Worm (Caenorhabditis elegans) whole organism, late embryonic: Measurements from ENCODE around the gene pals-40.

Source experiments
- C08G9.2 ChIP-seq: sonication (generic microtip); optimal IDR thresholded peaks from 2 replicates; lab custom pipeline; 2016; ENCODE audit warnings: mild to moderate bottlenecking, missing genetic modification characterization, moderate library complexity, missing compliant biosample characterization
- F13H6.1 ChIP-seq: sonication (generic microtip); optimal IDR thresholded peaks from 2 replicates; lab custom pipeline; 2016; ENCODE audit warnings: missing genetic modification characterization, missing compliant biosample characterization
- Y22D7AL.16 ChIP-seq: sonication (generic microtip); optimal IDR thresholded peaks from 2 replicates; lab custom pipeline; 2016; ENCODE audit warnings: missing genetic modification characterization, missing compliant biosample characterization
- ahr-1 ChIP-seq: sonication (generic microtip); optimal IDR thresholded peaks from 2 replicates; lab custom pipeline; 2016; ENCODE audit warnings: missing genetic modification characterization, missing compliant biosample characterization
- ama-1 ChIP-seq: fragments of 150-350 bp; optimal IDR thresholded peaks from 2 replicates; lab custom pipeline; 2014
- ceh-14 ChIP-seq: sonication (generic microtip); optimal IDR thresholded peaks from 2 replicates; lab custom pipeline; 2016; ENCODE audit warnings: missing genotype, missing genetic modification characterization, missing compliant biosample characterization
- ceh-18 ChIP-seq: sonication (generic microtip); optimal IDR thresholded peaks from 2 replicates; lab custom pipeline; 2016; ENCODE audit warnings: missing genetic modification characterization, missing compliant biosample characterization
- ceh-30 ChIP-seq: fragments of 150-350 bp; optimal IDR thresholded peaks from 2 replicates; lab custom pipeline; 2014; ENCODE audit warnings: missing biosample characterization, missing genetic modification characterization
- ceh-31 ChIP-seq: sonication (generic microtip); optimal IDR thresholded peaks from 2 replicates; lab custom pipeline; 2016; ENCODE audit warnings: missing genetic modification characterization, missing compliant biosample characterization
- ceh-34 ChIP-seq: sonication (generic microtip); optimal IDR thresholded peaks from 2 replicates; lab custom pipeline; 2016; ENCODE audit warnings: mild to moderate bottlenecking, missing genetic modification characterization, missing compliant biosample characterization
- ceh-48 ChIP-seq: sonication (generic microtip); optimal IDR thresholded peaks from 2 replicates; lab custom pipeline; 2016; ENCODE audit warnings: missing genetic modification characterization, inconsistent platforms, missing compliant biosample characterization
- ceh-6 ChIP-seq: fragments of 200-800 bp; sonication (Bioruptor generic); optimal IDR thresholded peaks from 2 replicates; lab custom pipeline; 2018; ENCODE audit warnings: mild to moderate bottlenecking, missing genetic modification characterization, missing compliant biosample characterization
- ceh-9 ChIP-seq: sonication (generic microtip); optimal IDR thresholded peaks from 2 replicates; lab custom pipeline; 2016; ENCODE audit warnings: mild to moderate bottlenecking, missing genetic modification characterization, inconsistent platforms, missing compliant biosample characterization
- dve-1 ChIP-seq: sonication (generic microtip); optimal IDR thresholded peaks from 2 replicates; lab custom pipeline; 2017; ENCODE audit warnings: antibody characterized with exemption, mild to moderate bottlenecking, missing genetic modification characterization, missing compliant biosample characterization
- elt-2 ChIP-seq: sonication (generic microtip); optimal IDR thresholded peaks from 2 replicates; lab custom pipeline; 2016; ENCODE audit warnings: missing genetic modification reagents, missing genetic modification characterization, missing compliant biosample characterization
- elt-4 ChIP-seq: sonication (generic microtip); optimal IDR thresholded peaks from 2 replicates; lab custom pipeline; 2016; ENCODE audit warnings: missing genetic modification characterization, missing compliant biosample characterization
- ets-4 ChIP-seq: sonication (generic microtip); optimal IDR thresholded peaks from 2 replicates; lab custom pipeline; 2016; ENCODE audit warnings: missing genetic modification characterization, missing compliant biosample characterization
- eyg-1 ChIP-seq: sonication (generic microtip); optimal IDR thresholded peaks from 2 replicates; lab custom pipeline; 2016; ENCODE audit warnings: missing genotype, missing genetic modification characterization, missing compliant biosample characterization
- fax-1 ChIP-seq: sonication (generic microtip); optimal IDR thresholded peaks from 2 replicates; lab custom pipeline; 2016; ENCODE audit warnings: missing genotype, missing genetic modification characterization, missing compliant biosample characterization
- fkh-10 ChIP-seq: fragments of 150-350 bp; optimal IDR thresholded peaks from 2 replicates; lab custom pipeline; 2014; ENCODE audit warnings: missing biosample characterization, missing genetic modification reagents, missing genetic modification characterization
- fkh-6 ChIP-seq: sonication (generic microtip); optimal IDR thresholded peaks from 2 replicates; lab custom pipeline; 2016; ENCODE audit warnings: missing genetic modification characterization, missing compliant biosample characterization
- hlh-13 ChIP-seq: fragments of 200-800 bp; sonication (Bioruptor generic); optimal IDR thresholded peaks from 2 replicates; lab custom pipeline; 2018; ENCODE audit warnings: mild to moderate bottlenecking, missing genetic modification characterization, missing compliant biosample characterization
- hlh-15 ChIP-seq: sonication (generic microtip); optimal IDR thresholded peaks from 2 replicates; lab custom pipeline; 2016; ENCODE audit warnings: missing genetic modification characterization, missing compliant biosample characterization
- hlh-30 ChIP-seq: sonication (generic microtip); optimal IDR thresholded peaks from 2 replicates; lab custom pipeline; 2017; ENCODE audit warnings: antibody characterized with exemption, missing genetic modification characterization, missing compliant biosample characterization; ENCODE audit not compliant: insufficient read depth
- hlh-6 ChIP-seq: sonication (generic microtip); optimal IDR thresholded peaks from 2 replicates; lab custom pipeline; 2016; ENCODE audit warnings: missing genotype, missing genetic modification characterization, missing compliant biosample characterization
- hlh-8 ChIP-seq: sonication (generic microtip); optimal IDR thresholded peaks from 2 replicates; lab custom pipeline; 2016; ENCODE audit warnings: missing genotype, missing genetic modification characterization, missing compliant biosample characterization
- lin-11 ChIP-seq: fragments of 200-800 bp; sonication (Bioruptor generic); optimal IDR thresholded peaks from 2 replicates; lab custom pipeline; 2018; ENCODE audit warnings: mild to moderate bottlenecking, missing genetic modification characterization, missing compliant biosample characterization
- nfya-1 ChIP-seq: sonication (generic microtip); optimal IDR thresholded peaks from 2 replicates; lab custom pipeline; 2017; ENCODE audit warnings: missing genetic modification characterization, mild to moderate bottlenecking, missing compliant biosample characterization, antibody characterized with exemption, moderate library complexity
- nhr-11 ChIP-seq: fragments of 150-350 bp; optimal IDR thresholded peaks from 2 replicates; lab custom pipeline; 2014; ENCODE audit warnings: missing biosample characterization, missing genetic modification characterization
- nhr-232 ChIP-seq: sonication (generic microtip); optimal IDR thresholded peaks from 2 replicates; lab custom pipeline; 2016; ENCODE audit warnings: missing genetic modification characterization, missing compliant biosample characterization
- npax-4 ChIP-seq: sonication (generic microtip); optimal IDR thresholded peaks from 2 replicates; lab custom pipeline; 2016; ENCODE audit warnings: missing genetic modification characterization, missing compliant biosample characterization
- pag-3 ChIP-seq: sonication (generic microtip); optimal IDR thresholded peaks from 2 replicates; lab custom pipeline; 2016; ENCODE audit warnings: missing compliant biosample characterization, missing genetic modification characterization, borderline replicate concordance
- pat-9 ChIP-seq: fragments of 200-800 bp; sonication (Bioruptor generic); optimal IDR thresholded peaks from 2 replicates; lab custom pipeline; 2018; ENCODE audit warnings: mild to moderate bottlenecking, missing genetic modification characterization, moderate library complexity, missing compliant biosample characterization
- pha-2 ChIP-seq: sonication (generic microtip); optimal IDR thresholded peaks from 2 replicates; lab custom pipeline; 2017; ENCODE audit warnings: mild to moderate bottlenecking, missing genetic modification characterization, missing compliant biosample characterization
- pqm-1 ChIP-seq: sonication (generic microtip); optimal IDR thresholded peaks from 2 replicates; lab custom pipeline; 2016; ENCODE audit warnings: missing genetic modification characterization, missing compliant biosample characterization
- pros-1 ChIP-seq: fragments of 150-350 bp; optimal IDR thresholded peaks from 2 replicates; lab custom pipeline; 2014; ENCODE audit warnings: missing biosample characterization, missing genetic modification reagents, missing genetic modification characterization
- rnt-1 ChIP-seq: sonication (generic microtip); optimal IDR thresholded peaks from 2 replicates; lab custom pipeline; 2016; ENCODE audit warnings: missing genetic modification characterization, missing compliant biosample characterization
- sdc-2 ChIP-seq: sonication (generic microtip); optimal IDR thresholded peaks from 2 replicates; lab custom pipeline; 2016; ENCODE audit warnings: missing genotype, missing genetic modification characterization, missing compliant biosample characterization
- sox-2 ChIP-seq: fragments of 200-800 bp; sonication (Bioruptor generic); IDR thresholded peaks from 2 replicates; pipeline ENCODE4 v1.3.6; 2022; ENCODE audit warnings: missing genetic modification reagents, missing genetic modification characterization, missing compliant biosample characterization
- sox-4 ChIP-seq: sonication (generic microtip); optimal IDR thresholded peaks from 2 replicates; lab custom pipeline; 2017; ENCODE audit warnings: mild to moderate bottlenecking, missing genetic modification characterization, inconsistent platforms, missing compliant biosample characterization
- syd-9 ChIP-seq: sonication (generic microtip); optimal IDR thresholded peaks from 2 replicates; lab custom pipeline; 2016; ENCODE audit warnings: mild to moderate bottlenecking, missing genetic modification characterization, moderate library complexity, missing compliant biosample characterization
- tbx-2 ChIP-seq: sonication (generic microtip); optimal IDR thresholded peaks from 2 replicates; lab custom pipeline; 2016; ENCODE audit warnings: missing genetic modification characterization, missing compliant biosample characterization
- tbx-7 ChIP-seq: sonication (generic microtip); optimal IDR thresholded peaks from 2 replicates; lab custom pipeline; 2016; ENCODE audit warnings: missing genotype, missing genetic modification characterization, missing compliant biosample characterization
- unc-55 ChIP-seq: sonication (generic microtip); optimal IDR thresholded peaks from 2 replicates; lab custom pipeline; 2017; ENCODE audit warnings: missing biosample characterization, missing genetic modification reagents, missing genetic modification characterization
- unc-86 ChIP-seq: sonication (generic microtip); optimal IDR thresholded peaks from 2 replicates; lab custom pipeline; 2016; ENCODE audit warnings: missing genetic modification characterization, missing compliant biosample characterization
- zip-5 ChIP-seq: sonication (generic microtip); optimal IDR thresholded peaks from 2 replicates; lab custom pipeline; 2016; ENCODE audit warnings: missing genetic modification characterization, missing compliant biosample characterization
- ztf-16 ChIP-seq: sonication (generic microtip); optimal IDR thresholded peaks from 2 replicates; lab custom pipeline; 2017; ENCODE audit warnings: missing genetic modification characterization, missing compliant biosample characterization

pals-40 gene

DNA sequence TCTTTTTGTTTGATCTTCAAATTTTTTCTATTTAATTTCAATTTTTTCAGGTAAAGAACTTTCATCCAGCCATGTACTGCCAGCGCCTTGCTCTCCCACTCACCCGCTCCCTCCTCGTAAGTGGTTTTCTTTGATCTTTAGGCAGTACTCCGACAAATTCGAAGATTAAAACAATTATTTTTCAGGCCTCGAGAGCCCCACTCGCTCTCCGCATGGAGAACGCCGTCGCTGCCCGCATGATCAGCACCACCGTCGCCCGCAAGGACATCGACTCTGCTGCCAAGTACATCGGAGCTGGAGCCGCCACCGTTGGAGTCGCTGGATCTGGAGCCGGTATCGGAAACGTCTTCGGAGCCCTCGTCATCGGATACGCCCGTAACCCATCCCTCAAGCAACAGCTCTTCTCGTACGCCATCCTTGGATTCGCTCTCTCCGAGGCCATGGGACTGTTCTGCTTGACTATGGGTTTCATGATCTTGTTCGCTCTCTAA lies 41.4 kb upstream of the pals-40 start, which contains the start of gene Y82E9BR.3:
Gene Y82E9BR.3, plus strand, starts transcription at position 51 of the 491 bp plus-strand sequence.
- no peak for TF ChIP-seq tbx-7 (tag; lab: Kevin White, UChicago)
- no peak for TF ChIP-seq ztf-16 (tag; lab: Kevin White, UChicago)
- TF ChIP-seq Y22D7AL.16 = no peak
- no peak for TF ChIP-seq ets-4 (tag; lab: Kevin White, UChicago)
- TF ChIP-seq, all 69 proteins: peak for 0

- peak; percentile 13 for TF ChIP-seq C08G9.2 (tag; lab: Kevin White, UChicago)
- no peak for TF ChIP-seq elt-4 (tag; lab: Kevin White, UChicago)
- peak; percentile 96 for TF ChIP-seq nfya-1
- TF ChIP-seq hlh-30 (tag; lab: Kevin White, UChicago) = peak; percentile 59
- TF ChIP-seq ceh-31 = peak; percentile 30
- peak; percentile 77 for TF ChIP-seq ceh-18 (tag; lab: Kevin White, UChicago)
- TF ChIP-seq dve-1 (tag; lab: Kevin White, UChicago) = peak; percentile 41
- no peak for TF ChIP-seq npax-4 (tag; lab: Kevin White, UChicago)
- no peak for TF ChIP-seq unc-86 (tag; lab: Kevin White, UChicago)
- TF ChIP-seq elt-2 (tag; lab: Kevin White, UChicago) = peak; percentile 28
- peak; percentile 64 for TF ChIP-seq ceh-48
- peak; percentile 55 for TF ChIP-seq tbx-2 (tag; lab: Kevin White, UChicago)
- TF ChIP-seq unc-55 = peak; percentile 7
- TF ChIP-seq pag-3 (tag; lab: Kevin White, UChicago) = peak; percentile 6
- peak; percentile 18 for TF ChIP-seq syd-9 (tag; lab: Kevin White, UChicago)
- TF ChIP-seq F13H6.1 (tag; lab: Kevin White, UChicago) = peak; percentile 19
These were observed 40.9 kb upstream of the pals-40 start for ce11 chrIII:1418709-1419108.

DNA sequence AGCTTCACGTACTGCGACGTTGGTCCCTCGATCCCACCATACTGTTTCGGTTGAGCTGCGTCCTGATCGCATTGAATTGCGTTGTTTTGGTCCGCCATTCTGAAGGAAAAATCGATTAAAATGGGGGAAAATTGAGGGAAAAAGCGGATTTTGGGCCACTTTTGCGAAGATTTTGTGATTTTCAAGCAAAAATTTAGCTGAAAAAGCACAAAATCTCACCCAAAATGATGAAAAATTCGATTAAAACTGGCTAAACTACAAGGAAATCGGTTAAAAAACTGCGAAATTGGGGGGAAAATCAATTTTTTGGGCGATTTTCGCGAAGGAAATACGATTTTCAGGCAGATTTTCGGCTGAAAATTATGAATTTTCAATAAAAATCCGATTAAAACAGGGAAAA lies 39.3 kb upstream of the pals-40 start, which contains the start of gene elc-1:
Gene elc-1, minus strand, starts transcription at position 101 of the 400 bp plus-strand sequence.
- TF ChIP-seq pha-2 (tag; lab: Kevin White, UChicago) = no peak
- no peak for TF ChIP-seq nhr-11
- no peak for TF ChIP-seq rnt-1 (tag; lab: Kevin White, UChicago)
- TF ChIP-seq ahr-1 = no peak
- no peak for TF ChIP-seq nhr-232 (tag; lab: Kevin White, UChicago)
- no peak for TF ChIP-seq ama-1 (lab: Kevin White, UChicago)
- TF ChIP-seq zip-5 (tag; lab: Kevin White, UChicago) = no peak
- no peak for TF ChIP-seq ceh-14 (tag; lab: Kevin White, UChicago)
- TF ChIP-seq ceh-30 = no peak
- TF ChIP-seq hlh-13 (GFP tag; lab: Kevin White, UChicago) = no peak
- no peak for TF ChIP-seq ceh-34 (tag; lab: Kevin White, UChicago)
- no peak for TF ChIP-seq hlh-15 (tag; lab: Kevin White, UChicago)
- no peak for TF ChIP-seq ceh-9 (tag; lab: Kevin White, UChicago)
- TF ChIP-seq ceh-6 (GFP tag; lab: Kevin White, UChicago) = no peak
- TF ChIP-seq ceh-48 = no peak
- no peak for TF ChIP-seq dve-1 (tag; lab: Kevin White, UChicago)
- TF ChIP-seq sox-2 (GFP tag; lab: Robert Waterston, UW) = no peak
- TF ChIP-seq sox-4 (tag; lab: Kevin White, UChicago) = no peak
- TF ChIP-seq fax-1 (tag; lab: Kevin White, UChicago) = no peak

DNA sequence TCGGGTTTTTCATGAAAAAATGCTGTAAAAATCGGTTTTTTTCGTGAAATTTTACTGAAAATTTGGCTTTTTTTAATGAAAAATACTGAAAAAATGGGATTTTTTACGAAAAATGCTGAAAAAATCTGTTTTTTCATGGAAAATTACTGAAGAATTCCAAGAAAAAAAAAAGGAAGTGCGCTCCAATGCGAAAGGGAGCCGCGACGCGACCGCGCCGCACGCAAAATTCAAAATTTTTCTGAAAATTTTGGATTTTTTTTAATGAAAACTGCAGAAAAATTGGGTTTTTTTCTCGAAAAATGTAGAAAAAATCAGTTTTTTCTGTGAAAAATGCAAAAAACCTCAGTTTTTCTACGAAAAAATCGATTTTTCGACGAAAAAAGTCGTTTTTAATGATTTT lies 38.8 kb upstream of the pals-40 start:
- TF ChIP-seq eyg-1 (tag; lab: Kevin White, UChicago) (no peak), unc-86 (tag; lab: Kevin White, UChicago) (no peak), fkh-6 (tag; lab: Kevin White, UChicago) (no peak), hlh-8 (no peak), pqm-1 (tag; lab: Kevin White, UChicago) (no peak), F13H6.1 (tag; lab: Kevin White, UChicago) (no peak), lin-11 (tag; lab: Kevin White, UChicago) (no peak), unc-55 (no peak), ceh-6 (GFP tag; lab: Kevin White, UChicago) (no peak), sdc-2 (tag; lab: Kevin White, UChicago) (no peak), npax-4 (tag; lab: Kevin White, UChicago) (no peak), dve-1 (tag; lab: Kevin White, UChicago) (no peak), ceh-31 (no peak), nfya-1 (no peak), fkh-10 (GFP tag; lab: Kevin White, UChicago) (no peak), pat-9 (tag; lab: Kevin White, UChicago) (no peak), pros-1 (tag; lab: Kevin White, UChicago) (no peak), tbx-2 (tag; lab: Kevin White, UChicago) (no peak), hlh-6 (tag; lab: Kevin White, UChicago) (no peak)
